Fruit fly (Drosophila melanogaster): ENCODE results near the gene CG7218.

CG7218 gene

dm6 chr3R:18171983-18172967 is 8.1 kb upstream of the CG7218 start (continued):
- peak; percentile 31; the same call in 1 of the 2 replicates for TF ChIP-seq dan (GFP tag; IDR thresholded peaks at IDR 0.05)
- no peak for TF ChIP-seq hkb (optimal IDR thresholded peaks at IDR 0.05)
- peak; percentile 90 for TF ChIP-seq hkb (GFP tag; IDR thresholded peaks at IDR 0.05)
- peak; percentile 97 for TF ChIP-seq CG2678 (tag; optimal IDR thresholded peaks at IDR 0.05)
- TF ChIP-seq p53 (GFP tag; optimal IDR thresholded peaks at IDR 0.05): peak; percentile 55
- no peak; the same call in 1 of the 2 replicates for TF ChIP-seq bowl (GFP tag; IDR thresholded peaks at IDR 0.05)
- TF ChIP-seq gsb (GFP tag; IDR thresholded peaks at IDR 0.05): peak; percentile 73
- TF ChIP-seq nmo (GFP tag; optimal IDR thresholded peaks at IDR 0.05): peak; percentile 95
- 0 out of 2 replicates have a peak, but pooled peaks have one; percentile 15 for TF ChIP-seq CG16779 (GFP tag; IDR thresholded peaks at IDR 0.05)
- no peak for TF ChIP-seq prd (optimal IDR thresholded peaks at IDR 0.05)
- TF ChIP-seq prd (GFP tag; IDR thresholded peaks at IDR 0.05): peak; percentile 93
- TF ChIP-seq seq (GFP tag; IDR thresholded peaks at IDR 0.05): peak; percentile 88
- TF ChIP-seq Nf-YB (GFP tag; optimal IDR thresholded peaks at IDR 0.05): peak; percentile 83
- TF ChIP-seq CG11504 (tag; optimal IDR thresholded peaks at IDR 0.05): peak; percentile 96
- TF ChIP-seq CG3065 (GFP tag; optimal IDR thresholded peaks at IDR 0.05): peak; percentile 69
- TF ChIP-seq CG15269 (tag; optimal IDR thresholded peaks at IDR 0.05): peak; percentile 94
- TF ChIP-seq MESR4 (GFP tag; optimal IDR thresholded peaks at IDR 0.05): peak; percentile 27
- TF ChIP-seq CG7786 (GFP tag; optimal IDR thresholded peaks at IDR 0.05): peak; percentile 88
- peak; percentile 93 for TF ChIP-seq CG12104 (GFP tag; optimal IDR thresholded peaks at IDR 0.05)
- peak; percentile 91 for TF ChIP-seq odd (GFP tag; optimal IDR thresholded peaks at IDR 0.05)
- peak; percentile 88 for TF ChIP-seq CG12942 (GFP tag; optimal IDR thresholded peaks at IDR 0.05)
- no peak for TF ChIP-seq Bgb (GFP tag; IDR thresholded peaks at IDR 0.05; ENCODE audit: partially characterized antibody)
- TF ChIP-seq CG7963 (GFP tag; IDR thresholded peaks at IDR 0.05; ENCODE audit: partially characterized antibody): no peak
- TF ChIP-seq Aef1 (GFP tag; IDR thresholded peaks at IDR 0.05): peak; percentile 78
- peak; percentile 1 for TF ChIP-seq stwl (tag; optimal IDR thresholded peaks at IDR 0.05)
- TF ChIP-seq Rx (GFP tag; IDR thresholded peaks at IDR 0.05): peak; percentile 66
- peak; percentile 91 for TF ChIP-seq CG6254 (GFP tag; optimal IDR thresholded peaks at IDR 0.05)
- TF ChIP-seq amos (GFP tag; IDR thresholded peaks at IDR 0.05; ENCODE audit: partially characterized antibody): no peak
- TF ChIP-seq CG3163 (GFP tag; optimal IDR thresholded peaks at IDR 0.05): peak; percentile 75
- peak; percentile 84 to 95 for TF ChIP-seq Hr51 (GFP tag; optimal IDR thresholded peaks at IDR 0.05)
- peak; percentile 82 for TF ChIP-seq Spps (tag; optimal IDR thresholded peaks at IDR 0.05)
- peak; percentile 92 for TF ChIP-seq CG8388 (GFP tag; optimal IDR thresholded peaks at IDR 0.05)
- peak; percentile 79 for TF ChIP-seq fd64A (GFP tag; optimal IDR thresholded peaks at IDR 0.05)
- no peak for TF ChIP-seq yki (optimal IDR thresholded peaks at IDR 0.05)
- no peak for TF ChIP-seq CG2129 (GFP tag; IDR thresholded peaks at IDR 0.05; ENCODE audit: partially characterized antibody)
- TF ChIP-seq pros (GFP tag; optimal IDR thresholded peaks at IDR 0.05): no peak
- peak; percentile 89 for TF ChIP-seq CG6813 (GFP tag; optimal IDR thresholded peaks at IDR 0.05)
- peak; percentile 89 for TF ChIP-seq Atf6 (GFP tag; IDR thresholded peaks at IDR 0.05)
- peak; percentile 58 for TF ChIP-seq sima (GFP tag; optimal IDR thresholded peaks at IDR 0.05)
- no peak for TF ChIP-seq eve (GFP tag; optimal IDR thresholded peaks at IDR 0.05)
- TF ChIP-seq fd102C (GFP tag; optimal IDR thresholded peaks at IDR 0.05): peak; percentile 45
- peak; percentile 89 for TF ChIP-seq cato (GFP tag; optimal IDR thresholded peaks at IDR 0.05; ENCODE audit: borderline replicate concordance)
- TF ChIP-seq jumu (GFP tag; optimal IDR thresholded peaks at IDR 0.05): peak; percentile 84
- TF ChIP-seq D19A (tag; optimal IDR thresholded peaks at IDR 0.05): peak; percentile 92
- peak; percentile 65 for TF ChIP-seq GATAe (GFP tag; conservative IDR thresholded peaks at IDR 0.05)
- TF ChIP-seq CG11456 (GFP tag; IDR thresholded peaks at IDR 0.05): peak; percentile 78
- peak; percentile 91 for TF ChIP-seq gsb-n (tag; optimal IDR thresholded peaks at IDR 0.05)
- TF ChIP-seq ac (GFP tag; optimal IDR thresholded peaks at IDR 0.05): peak; percentile 78

All from whole organism, embryonic.